Worm (Caenorhabditis elegans) whole organism, L2 larva: ENCODE results near the gene C33A12.3.
A peak's percentile ranks its signal among the peaks of the same experiment; 100 is the strongest.

Experiments
- F13H6.1 ChIP-seq: sonication (generic microtip); optimal IDR thresholded peaks from 2 replicates; lab custom pipeline; 2016; ENCODE audit warnings: missing genetic modification characterization, missing compliant biosample characterization
- ama-1 ChIP-seq: fragments of 150-350 bp; optimal IDR thresholded peaks from 2 replicates; lab custom pipeline; 2018; ENCODE audit warnings: inconsistent platforms
- elt-1 ChIP-seq: fragments of 150-350 bp; optimal IDR thresholded peaks from 2 replicates; lab custom pipeline; 2014; ENCODE audit warnings: missing biosample characterization, missing genetic modification characterization
- lin-13 ChIP-seq: fragments of 150-350 bp; optimal IDR thresholded peaks from 2 replicates; lab custom pipeline; 2014; ENCODE audit warnings: missing biosample characterization, missing genetic modification reagents, missing genetic modification characterization
- lsy-2 ChIP-seq, 2 experiments: fragments of 150-350 bp in 1 of 2; sonication (generic microtip) in 1 of 2; optimal IDR thresholded peaks; 2 replicates each; lab custom pipeline; 2014 to 2017; ENCODE audit warnings: missing biosample characterization in 2 of 2, missing genetic modification characterization in 2 of 2
- mdl-1 ChIP-seq, 2 experiments: fragments of 150-350 bp in 1 of 2; sonication (generic microtip) in 1 of 2; optimal IDR thresholded peaks; 2 replicates each; lab custom pipeline; 2017; ENCODE audit warnings: missing biosample characterization in 2 of 2, missing genetic modification characterization in 2 of 2
- nhr-12 ChIP-seq: fragments of 150-350 bp; optimal IDR thresholded peaks from 2 replicates; lab custom pipeline; 2014; ENCODE audit warnings: missing biosample characterization, missing genetic modification characterization
- nhr-237 ChIP-seq: fragments of 150-350 bp; optimal IDR thresholded peaks from 2 replicates; lab custom pipeline; 2014; ENCODE audit warnings: missing biosample characterization, missing genetic modification characterization
- sem-4 ChIP-seq: fragments of 150-350 bp; optimal IDR thresholded peaks from 2 replicates; lab custom pipeline; 2014; ENCODE audit warnings: missing biosample characterization, missing genetic modification reagents, missing genetic modification characterization
- unc-39 ChIP-seq: fragments of 150-350 bp; optimal IDR thresholded peaks from 2 replicates; lab custom pipeline; 2014; ENCODE audit warnings: missing biosample characterization, missing genetic modification characterization
- unc-55 ChIP-seq: fragments of 150-350 bp; sonication (generic microtip); optimal IDR thresholded peaks from 3 replicates; lab custom pipeline; 2014; ENCODE audit warnings: missing biosample characterization, missing genetic modification reagents, missing genetic modification characterization
- unc-62 ChIP-seq: fragments of 150-350 bp; optimal IDR thresholded peaks from 2 replicates; lab custom pipeline; 2014; ENCODE audit warnings: missing biosample characterization, missing genetic modification reagents, missing genetic modification characterization
- ztf-11 ChIP-seq: sonication (generic microtip); optimal IDR thresholded peaks from 2 replicates; lab custom pipeline; 2017; ENCODE audit warnings: missing biosample characterization, missing genetic modification characterization

- TF ChIP-seq lsy-2 (tag; optimal IDR thresholded peaks at IDR 0.05; lab: Kevin White, UChicago) (peak in 1 of 2 experiments; percentile 16), F13H6.1 (tag; lab: Kevin White, UChicago) (peak; percentile 42), unc-39 (no peak), lin-13 (GFP tag; lab: Kevin White, UChicago) (peak; percentile 28), sem-4 (tag; lab: Kevin White, UChicago) (no peak), elt-1 (no peak), ama-1 (lab: Kevin White, UChicago) (no peak), unc-55 (GFP tag; lab: Kevin White, UChicago) (no peak), nhr-12 (no peak), ztf-11 (tag; lab: Kevin White, UChicago) (no peak), nhr-237 (tag; lab: Kevin White, UChicago) (no peak), mdl-1 (tag; optimal IDR thresholded peaks at IDR 0.05; lab: Kevin White, UChicago) (no peak), unc-62 (GFP tag; lab: Kevin White, UChicago) (no peak)
These were observed 13.0 kb upstream of the C33A12.3 start, which contains the start of gene elo-1 for ce11 chrIV:9525682-9526416.
